Worm (Caenorhabditis elegans) whole organism, late embryonic: ENCODE measurements around the gene D1005.10.

Experiments used
- C08G9.2 ChIP-seq: sonication (generic microtip); optimal IDR thresholded peaks from 2 replicates; lab custom pipeline; 2016; ENCODE audit warnings: mild to moderate bottlenecking, missing genetic modification characterization, moderate library complexity, missing compliant biosample characterization
- K02D7.2 ChIP-seq: sonication (generic microtip); optimal IDR thresholded peaks from 2 replicates; lab custom pipeline; 2017; ENCODE audit warnings: mild to moderate bottlenecking, missing genetic modification characterization, missing compliant biosample characterization
- Y22D7AL.16 ChIP-seq: sonication (generic microtip); optimal IDR thresholded peaks from 2 replicates; lab custom pipeline; 2016; ENCODE audit warnings: missing genetic modification characterization, missing compliant biosample characterization
- ahr-1 ChIP-seq: sonication (generic microtip); optimal IDR thresholded peaks from 2 replicates; lab custom pipeline; 2016; ENCODE audit warnings: missing genetic modification characterization, missing compliant biosample characterization
- ceh-19 ChIP-seq: fragments of 200-800 bp; sonication (Bioruptor generic); optimal IDR thresholded peaks from 2 replicates; lab custom pipeline; 2018; ENCODE audit warnings: mild to moderate bottlenecking, missing genetic modification characterization, missing compliant biosample characterization
- ceh-2 ChIP-seq: sonication (generic microtip); optimal IDR thresholded peaks from 2 replicates; lab custom pipeline; 2016; ENCODE audit warnings: missing genotype, missing genetic modification characterization, missing compliant biosample characterization
- ceh-24 ChIP-seq: sonication (generic microtip); optimal IDR thresholded peaks from 2 replicates; lab custom pipeline; 2016; ENCODE audit warnings: mild to moderate bottlenecking, missing genetic modification characterization, missing compliant biosample characterization
- ceh-31 ChIP-seq: sonication (generic microtip); optimal IDR thresholded peaks from 2 replicates; lab custom pipeline; 2016; ENCODE audit warnings: missing genetic modification characterization, missing compliant biosample characterization
- ceh-34 ChIP-seq: sonication (generic microtip); optimal IDR thresholded peaks from 2 replicates; lab custom pipeline; 2016; ENCODE audit warnings: mild to moderate bottlenecking, missing genetic modification characterization, missing compliant biosample characterization
- ceh-9 ChIP-seq: sonication (generic microtip); optimal IDR thresholded peaks from 2 replicates; lab custom pipeline; 2016; ENCODE audit warnings: mild to moderate bottlenecking, missing genetic modification characterization, inconsistent platforms, missing compliant biosample characterization
- dve-1 ChIP-seq: sonication (generic microtip); optimal IDR thresholded peaks from 2 replicates; lab custom pipeline; 2017; ENCODE audit warnings: antibody characterized with exemption, mild to moderate bottlenecking, missing genetic modification characterization, missing compliant biosample characterization
- elt-2 ChIP-seq: sonication (generic microtip); optimal IDR thresholded peaks from 2 replicates; lab custom pipeline; 2016; ENCODE audit warnings: missing genetic modification reagents, missing genetic modification characterization, missing compliant biosample characterization
- elt-4 ChIP-seq: sonication (generic microtip); optimal IDR thresholded peaks from 2 replicates; lab custom pipeline; 2016; ENCODE audit warnings: missing genetic modification characterization, missing compliant biosample characterization
- eyg-1 ChIP-seq: sonication (generic microtip); optimal IDR thresholded peaks from 2 replicates; lab custom pipeline; 2016; ENCODE audit warnings: missing genotype, missing genetic modification characterization, missing compliant biosample characterization
- hlh-15 ChIP-seq: sonication (generic microtip); optimal IDR thresholded peaks from 2 replicates; lab custom pipeline; 2016; ENCODE audit warnings: missing genetic modification characterization, missing compliant biosample characterization
- hlh-30 ChIP-seq: sonication (generic microtip); optimal IDR thresholded peaks from 2 replicates; lab custom pipeline; 2017; ENCODE audit warnings: antibody characterized with exemption, missing genetic modification characterization, missing compliant biosample characterization; ENCODE audit not compliant: insufficient read depth
- hlh-8 ChIP-seq: sonication (generic microtip); optimal IDR thresholded peaks from 2 replicates; lab custom pipeline; 2016; ENCODE audit warnings: missing genotype, missing genetic modification characterization, missing compliant biosample characterization
- lim-6 ChIP-seq: sonication (generic microtip); optimal IDR thresholded peaks from 2 replicates; lab custom pipeline; 2016; ENCODE audit warnings: missing genetic modification characterization, missing compliant biosample characterization
- lin-11 ChIP-seq: fragments of 200-800 bp; sonication (Bioruptor generic); optimal IDR thresholded peaks from 2 replicates; lab custom pipeline; 2018; ENCODE audit warnings: mild to moderate bottlenecking, missing genetic modification characterization, missing compliant biosample characterization
- madf-2 ChIP-seq: sonication (generic microtip); optimal IDR thresholded peaks from 2 replicates; lab custom pipeline; 2017; ENCODE audit warnings: missing genetic modification characterization, missing compliant biosample characterization
- nfya-1 ChIP-seq: sonication (generic microtip); optimal IDR thresholded peaks from 2 replicates; lab custom pipeline; 2017; ENCODE audit warnings: missing genetic modification characterization, mild to moderate bottlenecking, missing compliant biosample characterization, antibody characterized with exemption, moderate library complexity
- nhr-11 ChIP-seq: fragments of 150-350 bp; optimal IDR thresholded peaks from 2 replicates; lab custom pipeline; 2014; ENCODE audit warnings: missing biosample characterization, missing genetic modification characterization
- odd-2 ChIP-seq: sonication (generic microtip); optimal IDR thresholded peaks from 2 replicates; lab custom pipeline; 2017; ENCODE audit warnings: antibody characterized with exemption, mild to moderate bottlenecking, missing genetic modification characterization, missing compliant biosample characterization
- pha-4 ChIP-seq: fragments of 150-350 bp; optimal IDR thresholded peaks from 2 replicates; lab custom pipeline; 2018; ENCODE audit warnings: missing biosample characterization, missing genetic modification reagents, missing genetic modification characterization
- ref-2 ChIP-seq: sonication (generic microtip); optimal IDR thresholded peaks from 2 replicates; lab custom pipeline; 2016; ENCODE audit warnings: missing genetic modification characterization, missing compliant biosample characterization
- sdc-2 ChIP-seq: sonication (generic microtip); optimal IDR thresholded peaks from 2 replicates; lab custom pipeline; 2016; ENCODE audit warnings: missing genotype, missing genetic modification characterization, missing compliant biosample characterization
- sox-2 ChIP-seq: fragments of 200-800 bp; sonication (Bioruptor generic); IDR thresholded peaks from 2 replicates; pipeline ENCODE4 v1.3.6; 2022; ENCODE audit warnings: missing genetic modification reagents, missing genetic modification characterization, missing compliant biosample characterization
- syd-9 ChIP-seq: sonication (generic microtip); optimal IDR thresholded peaks from 2 replicates; lab custom pipeline; 2016; ENCODE audit warnings: mild to moderate bottlenecking, missing genetic modification characterization, moderate library complexity, missing compliant biosample characterization
- tbx-2 ChIP-seq: sonication (generic microtip); optimal IDR thresholded peaks from 2 replicates; lab custom pipeline; 2016; ENCODE audit warnings: missing genetic modification characterization, missing compliant biosample characterization
- unc-42 ChIP-seq: sonication (generic microtip); optimal IDR thresholded peaks from 2 replicates; lab custom pipeline; 2016; ENCODE audit warnings: missing genotype, missing genetic modification characterization, missing compliant biosample characterization

The D1005.10 gene

ce11 chrX:1478569-1478968 is 7.4 kb downstream of the D1005.10 start:
- peak; percentile 18 for TF ChIP-seq unc-42 (tag; lab: Kevin White, UChicago)
- TF ChIP-seq hlh-8 = no peak

DNA sequence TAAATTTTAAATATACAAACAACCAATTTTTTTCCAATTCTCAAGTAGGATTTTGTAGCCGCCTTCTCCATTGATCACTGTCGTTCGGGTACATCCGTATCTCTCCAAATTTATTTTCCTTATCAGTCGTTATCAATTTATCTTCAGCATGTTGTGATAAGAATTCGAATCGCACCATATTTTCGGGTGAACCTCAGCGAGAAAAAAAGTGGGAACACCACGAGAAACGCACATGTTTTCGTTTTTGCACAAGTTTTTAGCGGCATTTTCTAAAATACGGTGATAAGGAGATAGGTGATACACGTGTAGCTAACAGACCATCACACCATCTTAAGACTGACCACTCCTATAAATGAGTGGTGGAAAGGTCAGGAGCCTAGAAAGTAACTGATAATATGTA is 8.1 kb downstream of the D1005.10 start:
- TF ChIP-seq elt-2 (tag; lab: Kevin White, UChicago) = peak; percentile 98
- TF ChIP-seq ceh-19 (GFP tag; lab: Kevin White, UChicago) = no peak
- no peak for TF ChIP-seq nhr-11 (tag; lab: Kevin White, UChicago)

DNA sequence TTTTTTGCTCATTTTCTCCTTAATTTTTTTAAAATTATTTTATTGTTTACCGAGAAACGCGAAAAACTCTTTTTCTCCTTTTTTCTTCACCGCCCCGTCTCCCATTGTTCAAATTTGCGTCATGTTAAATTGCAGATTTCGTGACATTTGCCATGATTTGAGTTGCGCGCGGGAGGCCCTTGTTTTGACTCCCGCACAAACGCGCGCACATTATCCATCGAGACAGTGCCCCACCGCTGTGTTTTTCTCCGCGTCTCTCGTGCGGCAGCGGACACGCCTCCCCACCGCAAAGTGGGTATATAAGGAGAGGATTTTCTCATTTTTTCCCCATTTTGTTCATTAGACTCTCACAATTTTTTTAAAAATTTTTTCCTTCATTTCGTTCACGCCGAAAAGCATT is 10.0 kb downstream of the D1005.10 start:
- TF ChIP-seq ceh-24 (no peak), sdc-2 (tag; lab: Kevin White, UChicago) (peak; percentile 4)

ce11 chrX:1473794-1474193 is 12.2 kb downstream of the D1005.10 start:
- TF ChIP-seq sox-2 (GFP tag; lab: Robert Waterston, UW) = no peak
- TF ChIP-seq eyg-1 (tag; lab: Kevin White, UChicago) = no peak
- TF ChIP-seq dve-1 (tag; lab: Kevin White, UChicago) = no peak
- TF ChIP-seq ceh-34 (tag; lab: Kevin White, UChicago) = no peak
- TF ChIP-seq tbx-2 (tag; lab: Kevin White, UChicago) = no peak
- TF ChIP-seq lim-6 (tag; lab: Kevin White, UChicago) = no peak
- no peak for TF ChIP-seq elt-4 (tag; lab: Kevin White, UChicago)
- TF ChIP-seq pha-4 = no peak
- no peak for TF ChIP-seq odd-2 (tag; lab: Kevin White, UChicago)

- TF ChIP-seq hlh-15 (tag; lab: Kevin White, UChicago) (no peak), K02D7.2 (no peak), syd-9 (tag; lab: Kevin White, UChicago) (no peak), eyg-1 (tag; lab: Kevin White, UChicago) (no peak), unc-42 (tag; lab: Kevin White, UChicago) (no peak), ceh-31 (tag; lab: Kevin White, UChicago) (no peak), C08G9.2 (tag; lab: Kevin White, UChicago) (no peak), ceh-34 (tag; lab: Kevin White, UChicago) (no peak), nfya-1 (no peak)
Measured at ce11 chrX:1472880-1473279, 13.1 kb downstream of the D1005.10 start, which contains the start of gene D1005.5. D1005.5 (minus strand) TSS chrX:1472980.

- TF ChIP-seq Y22D7AL.16 (tag; lab: Kevin White, UChicago) = no peak
- no peak for TF ChIP-seq syd-9 (tag; lab: Kevin White, UChicago)
- no peak for TF ChIP-seq ceh-34 (tag; lab: Kevin White, UChicago)
- no peak for TF ChIP-seq lin-11 (tag; lab: Kevin White, UChicago)
- no peak for TF ChIP-seq ceh-2 (tag; lab: Kevin White, UChicago)
- TF ChIP-seq ceh-9 = no peak
- TF ChIP-seq madf-2 (tag; lab: Kevin White, UChicago) = no peak
- TF ChIP-seq ceh-31 (tag; lab: Kevin White, UChicago) = no peak
- TF ChIP-seq ref-2 = no peak
Measured at ce11 chrX:1471232-1471631, 14.8 kb downstream of the D1005.10 start.

ce11 chrX:1468057-1468456 is 17.9 kb downstream of the D1005.10 start:
- peak; percentile 62 for TF ChIP-seq unc-42 (tag; lab: Kevin White, UChicago)
- TF ChIP-seq hlh-30 (tag; lab: Kevin White, UChicago) = no peak
- no peak for TF ChIP-seq hlh-15 (tag; lab: Kevin White, UChicago)
- no peak for TF ChIP-seq ahr-1
- no peak for TF ChIP-seq C08G9.2 (tag; lab: Kevin White, UChicago)
